Worm (Caenorhabditis elegans): ENCODE results near the gene mig-21.
A peak's percentile ranks its signal among the peaks of the same experiment; 100 is the strongest.

mig-21 gene

ce11 chrIII:5902558-5902957 is 24.4 kb upstream of the mig-21 start:
- TF ChIP-seq ceh-83 (GFP tag; optimal IDR thresholded peaks at IDR 0.05) (no peak), elt-1 (tag; optimal IDR thresholded peaks at IDR 0.05; ENCODE audit: borderline replicate concordance, insufficient read depth) (no peak), nhr-28 (tag; optimal IDR thresholded peaks at IDR 0.05) (no peak), ces-1 (GFP tag; optimal IDR thresholded peaks at IDR 0.05) (peak; percentile 82), snpc-4 (tag; optimal IDR thresholded peaks at IDR 0.05) (no peak)

ce11 chrIII:5900709-5901108 is 22.5 kb upstream of the mig-21 start:
- TF ChIP-seq pha-4 (tag; optimal IDR thresholded peaks at IDR 0.05), result no peak
- TF ChIP-seq zip-8 (tag; optimal IDR thresholded peaks at IDR 0.05), result peak; percentile 92
- peak; percentile 85 for TF ChIP-seq nhr-2 (tag; optimal IDR thresholded peaks at IDR 0.05)
- peak; percentile 96 for TF ChIP-seq ceh-39 (tag; optimal IDR thresholded peaks at IDR 0.05)

DNA sequence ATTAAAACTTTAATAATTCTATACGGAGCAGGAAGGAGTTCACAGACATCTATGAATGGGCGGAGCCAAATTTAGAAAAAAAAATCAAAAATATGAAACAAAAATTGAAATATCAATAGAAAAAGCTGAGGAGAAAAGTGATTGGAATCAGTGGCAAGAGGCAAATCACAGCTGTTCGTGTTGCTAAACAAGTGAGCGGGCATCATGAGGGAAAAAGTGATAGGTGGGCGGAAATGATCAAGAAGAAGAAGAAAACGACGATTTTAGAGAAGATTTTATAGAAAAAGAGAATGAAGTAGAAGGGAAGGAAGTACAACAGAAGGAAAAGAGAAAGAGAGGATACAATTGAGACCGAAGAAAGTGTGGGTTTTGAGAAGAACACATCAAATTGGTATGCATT is 20.5 kb upstream of the mig-21 start:
- no peak for TF ChIP-seq ham-2 (GFP tag; optimal IDR thresholded peaks at IDR 0.05)
- TF ChIP-seq nhr-237 (tag; optimal IDR thresholded peaks at IDR 0.05), result no peak
- TF ChIP-seq blmp-1 (tag; optimal IDR thresholded peaks at IDR 0.05), result no peak
- TF ChIP-seq unc-120 (tag; optimal IDR thresholded peaks at IDR 0.05; ENCODE audit: poor library complexity, severe bottlenecking), result peak; percentile 67
- TF ChIP-seq flh-1 (GFP tag; optimal IDR thresholded peaks at IDR 0.05), result no peak
- TF ChIP-seq pha-4 (tag; optimal IDR thresholded peaks at IDR 0.05), result no peak
- no peak for TF ChIP-seq ceh-39 (tag; optimal IDR thresholded peaks at IDR 0.05)
- TF ChIP-seq unc-62 (GFP tag; optimal IDR thresholded peaks at IDR 0.05), result no peak
- TF ChIP-seq lin-13 (tag; optimal IDR thresholded peaks at IDR 0.05), result no peak
- no peak for TF ChIP-seq nhr-28 (tag; optimal IDR thresholded peaks at IDR 0.05)
- no peak for TF ChIP-seq lin-32 (GFP tag; optimal IDR thresholded peaks at IDR 0.05)
- TF ChIP-seq hlh-1 (tag; optimal IDR thresholded peaks at IDR 0.05), result peak; percentile 59
- TF ChIP-seq cnd-1 (tag; optimal IDR thresholded peaks at IDR 0.05), result no peak
- TF ChIP-seq mep-1 (tag; optimal IDR thresholded peaks at IDR 0.05), result no peak
- no peak for TF ChIP-seq ces-1 (GFP tag; optimal IDR thresholded peaks at IDR 0.05)
- no peak for TF ChIP-seq mls-2 (tag; optimal IDR thresholded peaks at IDR 0.05)

- TF ChIP-seq snpc-4 (tag; optimal IDR thresholded peaks at IDR 0.05) (no peak), unc-120 (tag; optimal IDR thresholded peaks at IDR 0.05; ENCODE audit: poor library complexity, severe bottlenecking) (no peak), zip-8 (tag; optimal IDR thresholded peaks at IDR 0.05) (no peak), ham-2 (GFP tag; optimal IDR thresholded peaks at IDR 0.05) (no peak), lin-32 (GFP tag; optimal IDR thresholded peaks at IDR 0.05) (no peak), lin-13 (tag; optimal IDR thresholded peaks at IDR 0.05) (no peak), ces-1 (GFP tag; optimal IDR thresholded peaks at IDR 0.05) (peak; percentile 27)
Observed at ce11 chrIII:5897468-5897867, 19.3 kb upstream of the mig-21 start.

- TF ChIP-seq nhr-28 (tag; optimal IDR thresholded peaks at IDR 0.05), result no peak
- TF ChIP-seq ztf-11 (tag; optimal IDR thresholded peaks at IDR 0.05), result no peak
- TF ChIP-seq ceh-39 (tag; optimal IDR thresholded peaks at IDR 0.05), result no peak
- no peak for TF ChIP-seq hlh-1 (tag; optimal IDR thresholded peaks at IDR 0.05)
Observed at ce11 chrIII:5895913-5896312, 17.7 kb upstream of the mig-21 start, which contains the start of gene pxl-1. pxl-1 (minus strand) TSS chrIII:5896013.

ce11 chrIII:5892909-5893308 is 14.7 kb upstream of the mig-21 start:
- TF ChIP-seq sptf-1 (tag; optimal IDR thresholded peaks at IDR 0.05), result no peak
- TF ChIP-seq nhr-12 (tag; optimal IDR thresholded peaks at IDR 0.05), result no peak
- no peak for TF ChIP-seq unc-120 (tag; optimal IDR thresholded peaks at IDR 0.05; ENCODE audit: poor library complexity, severe bottlenecking)
- no peak for TF ChIP-seq lin-32 (GFP tag; optimal IDR thresholded peaks at IDR 0.05)
- TF ChIP-seq ztf-11 (tag; optimal IDR thresholded peaks at IDR 0.05), result no peak
- TF ChIP-seq elt-3 (tag; optimal IDR thresholded peaks at IDR 0.05), result no peak

DNA sequence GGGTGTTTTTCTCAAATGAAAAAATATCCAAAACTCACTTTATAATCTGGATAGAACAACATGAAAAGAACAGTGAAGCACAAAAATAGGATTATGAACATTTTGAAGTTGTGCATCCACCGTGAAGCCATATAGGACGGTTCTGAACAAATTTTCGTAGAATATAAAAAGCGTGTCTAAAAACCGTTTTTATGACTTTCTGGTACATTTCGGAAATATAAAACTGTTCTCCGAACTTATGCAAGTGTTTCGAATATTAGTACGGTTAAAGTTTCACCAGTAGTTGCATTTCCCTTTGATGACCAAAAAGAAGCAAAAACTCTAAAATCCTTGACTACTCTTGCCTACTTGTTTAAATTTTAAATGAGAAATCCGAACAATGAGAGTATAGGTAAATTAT is 10.5 kb upstream of the mig-21 start, which contains the start of gene C28H8.8:
TSS of gene C28H8.8 (minus strand) at position 101 of the 400 bp plus-strand sequence.
- TF ChIP-seq elt-1 (tag; optimal IDR thresholded peaks at IDR 0.05; ENCODE audit: borderline replicate concordance, insufficient read depth) (no peak), sem-2 (GFP tag; optimal IDR thresholded peaks at IDR 0.05) (no peak), ham-2 (GFP tag; optimal IDR thresholded peaks at IDR 0.05) (no peak), lsy-2 (tag; optimal IDR thresholded peaks at IDR 0.05) (no peak), lin-32 (GFP tag; optimal IDR thresholded peaks at IDR 0.05) (no peak), flh-1 (GFP tag; optimal IDR thresholded peaks at IDR 0.05) (no peak), nhr-2 (tag; optimal IDR thresholded peaks at IDR 0.05) (no peak), nhr-12 (tag; optimal IDR thresholded peaks at IDR 0.05) (no peak), nhr-28 (tag; optimal IDR thresholded peaks at IDR 0.05) (no peak), ces-1 (GFP tag; optimal IDR thresholded peaks at IDR 0.05) (no peak), unc-39 (tag; optimal IDR thresholded peaks at IDR 0.05) (no peak), nhr-76 (tag; optimal IDR thresholded peaks at IDR 0.05) (no peak)
